Worm (Caenorhabditis elegans) whole organism, early embryonic: ENCODE measurements around the gene tyr-6.

Experiments used
- B0310.2 ChIP-seq: sonication (generic microtip); optimal IDR thresholded peaks from 2 replicates; lab custom pipeline; 2016; ENCODE audit warnings: mild to moderate bottlenecking, missing genetic modification characterization, missing compliant biosample characterization
- F13C5.2 ChIP-seq: sonication (generic microtip); optimal IDR thresholded peaks from 2 replicates; lab custom pipeline; 2017; ENCODE audit warnings: mild to moderate bottlenecking, missing genetic modification characterization, inconsistent platforms, missing compliant biosample characterization
- aly-1 ChIP-seq: sonication (generic microtip); optimal IDR thresholded peaks from 2 replicates; lab custom pipeline; 2016; ENCODE audit warnings: missing genetic modification characterization, missing compliant biosample characterization
- ama-1 ChIP-seq: fragments of 150-350 bp; optimal IDR thresholded peaks from 2 replicates; lab custom pipeline; 2014
- ceh-13 ChIP-seq: fragments of 200-800 bp; sonication (Bioruptor generic); optimal IDR thresholded peaks from 2 replicates; lab custom pipeline; 2018; ENCODE audit warnings: mild to moderate bottlenecking, missing genetic modification characterization, missing compliant biosample characterization
- ceh-36 ChIP-seq: sonication (generic microtip); optimal IDR thresholded peaks from 2 replicates; lab custom pipeline; 2016; ENCODE audit warnings: missing genetic modification characterization, inconsistent platforms, missing compliant biosample characterization
- flt-1 ChIP-seq: fragments of 200-800 bp; sonication (Bioruptor generic); IDR thresholded peaks from 2 replicates; pipeline ENCODE4 v1.3.6; 2022; ENCODE audit warnings: missing genetic modification characterization, missing compliant biosample characterization
- hmg-4 ChIP-seq: fragments of 200-800 bp; sonication (Bioruptor generic); optimal IDR thresholded peaks from 2 replicates; lab custom pipeline; 2018; ENCODE audit warnings: mild to moderate bottlenecking, missing genetic modification characterization, missing compliant biosample characterization
- pes-1 ChIP-seq: fragments of 200-800 bp; sonication (Bioruptor generic); IDR thresholded peaks from 2 replicates; pipeline ENCODE4 v1.3.6; 2022; ENCODE audit warnings: missing genetic modification reagents, missing genetic modification characterization, missing compliant biosample characterization
- sea-1 ChIP-seq: fragments of 200-800 bp; sonication (Bioruptor generic); conservative IDR thresholded peaks from 2 replicates; pipeline ENCODE4 v1.3.6; 2022; ENCODE audit warnings: missing genetic modification characterization, missing compliant biosample characterization
- tbx-11 ChIP-seq: fragments of 200-800 bp; sonication (Bioruptor generic); IDR thresholded peaks from 2 replicates; pipeline ENCODE4 v1.3.6; 2022; ENCODE audit warnings: missing genetic modification characterization, missing compliant biosample characterization
- tbx-37 ChIP-seq: fragments of 200-800 bp; sonication (Bioruptor generic); conservative IDR thresholded peaks from 2 replicates; pipeline ENCODE4 v1.3.6; 2022; ENCODE audit warnings: missing genetic modification reagents, missing genetic modification characterization, missing compliant biosample characterization

DNA sequence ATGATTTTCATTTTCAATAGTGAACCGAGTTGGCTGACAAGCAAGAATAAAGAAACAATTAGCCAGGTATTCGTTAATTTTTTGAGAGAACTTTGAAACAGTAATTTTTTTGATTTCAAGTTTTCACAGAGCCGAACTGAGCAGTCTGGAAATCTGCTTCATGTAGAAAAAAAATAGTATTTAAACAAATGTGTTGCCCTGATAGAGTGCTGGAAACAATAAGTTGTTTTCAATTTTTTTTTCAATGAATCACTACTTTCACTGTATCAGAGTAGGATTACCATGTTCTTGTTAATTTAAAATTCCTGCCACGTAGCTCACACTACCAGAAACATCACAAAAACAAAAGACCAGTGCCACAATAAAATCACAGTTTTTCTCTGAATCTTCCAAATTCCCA, 20.1 kb downstream of the tyr-6 start:
- TF ChIP-seq ama-1 (lab: Kevin White, UChicago) (no peak), flt-1 (GFP tag; lab: Robert Waterston, UW) (no peak), tbx-11 (no peak), aly-1 (tag; lab: Kevin White, UChicago) (no peak), tbx-37 (GFP tag; lab: Robert Waterston, UW) (no peak), F13C5.2 (tag; lab: Kevin White, UChicago) (no peak), B0310.2 (tag; lab: Kevin White, UChicago) (no peak), sea-1 (GFP tag; lab: Robert Waterston, UW) (no peak), pes-1 (no peak), ceh-13 (GFP tag; lab: Kevin White, UChicago) (no peak), ceh-36 (tag; lab: Kevin White, UChicago) (no peak), hmg-4 (no peak)
